Worm (Caenorhabditis elegans) whole organism, L4/young adult: ENCODE data around the gene dhps-1.

Experiments
- W03F9.2 ChIP-seq: fragments of 150-350 bp; optimal IDR thresholded peaks from 2 replicates; lab custom pipeline; 2014; ENCODE audit warnings: missing biosample characterization, missing genetic modification characterization
- dao-5 ChIP-seq: sonication (generic microtip); optimal IDR thresholded peaks from 2 replicates; lab custom pipeline; 2016; ENCODE audit warnings: missing genotype, missing genetic modification characterization, moderate library complexity, missing compliant biosample characterization
- him-1 ChIP-seq: sonication (generic microtip); optimal IDR thresholded peaks from 2 replicates; lab custom pipeline; 2016; ENCODE audit warnings: missing genotype, missing genetic modification reagents, missing genetic modification characterization, missing compliant biosample characterization

Gene dhps-1

DNA sequence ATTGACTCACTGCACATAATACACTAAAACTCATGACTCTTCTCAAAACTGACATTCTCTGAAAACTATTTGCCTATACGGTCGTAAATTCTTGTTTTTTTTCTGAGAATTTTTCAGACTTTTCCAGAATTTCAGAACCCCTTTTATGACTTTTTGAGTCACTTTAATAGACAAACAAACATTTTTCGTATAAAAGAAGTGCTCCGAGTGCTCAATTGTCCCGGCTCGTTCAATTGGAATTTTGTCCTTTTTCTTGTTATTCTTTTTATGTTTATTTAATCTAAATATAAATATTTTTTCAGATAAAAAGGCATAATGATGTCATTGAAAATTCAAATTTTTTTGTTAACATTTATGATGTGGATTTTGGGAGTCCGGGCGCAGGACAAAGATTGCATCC is 6.1 kb downstream of the dhps-1 start, which contains the start of gene Y17G7B.23:
TSS of gene Y17G7B.23 (plus strand) at position 301 of the 400 bp plus-strand sequence.
- TF ChIP-seq dao-5 (tag; lab: Kevin White, UChicago): no peak
- TF ChIP-seq him-1: no peak
- TF ChIP-seq W03F9.2 (tag; lab: Kevin White, UChicago): no peak

DNA sequence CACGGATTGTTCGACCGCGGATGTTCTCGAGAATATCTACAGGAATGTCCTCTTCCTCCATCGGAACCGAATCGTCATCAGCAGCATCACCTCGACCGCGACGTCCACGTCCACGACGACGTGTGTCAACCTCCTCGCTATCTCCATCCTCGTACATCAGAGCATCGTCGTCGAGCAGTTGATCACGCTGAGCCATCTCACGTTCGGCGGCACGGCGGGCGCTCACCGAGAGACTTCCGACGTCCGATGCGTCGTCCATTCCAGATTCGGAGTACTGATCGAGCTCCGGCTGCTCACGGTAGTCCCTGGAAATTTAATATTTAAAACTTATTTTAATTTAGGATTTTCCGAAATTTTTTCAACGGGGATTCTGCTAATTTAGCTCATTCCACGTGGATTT is 13.2 kb downstream of the dhps-1 start:
- TF ChIP-seq W03F9.2 (tag; lab: Kevin White, UChicago) (no peak), him-1 (no peak), dao-5 (tag; lab: Kevin White, UChicago) (no peak)

DNA sequence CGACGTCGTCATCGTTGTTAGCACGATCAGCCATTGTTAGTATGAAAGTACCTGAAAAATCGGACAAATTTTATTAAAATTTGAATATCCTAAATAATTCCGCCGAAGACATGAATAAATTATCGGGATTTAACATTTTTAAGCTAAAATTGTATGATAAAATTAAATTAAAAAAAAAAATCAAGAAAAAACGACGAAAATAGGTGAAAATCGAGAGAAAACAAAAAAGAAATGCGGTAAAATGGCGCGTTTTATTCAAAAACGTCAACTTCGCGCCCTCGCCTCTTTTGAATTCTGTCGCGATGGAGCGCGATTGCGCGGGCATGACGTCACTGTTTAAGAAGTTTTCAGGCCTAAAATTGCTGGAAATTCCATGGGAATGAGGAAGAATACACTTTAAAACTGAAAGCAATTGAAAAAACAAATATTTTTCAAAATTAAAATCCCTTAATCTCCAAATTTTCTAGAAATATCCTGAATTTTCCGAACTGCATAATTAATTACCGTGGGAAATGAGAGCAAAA is 13.8 kb downstream of the dhps-1 start, which contains the start of gene mcm-2:
TSS of gene mcm-2 (minus strand) at position 51 of the 524 bp plus-strand sequence.
- TF ChIP-seq W03F9.2 (tag; lab: Kevin White, UChicago) (peak; percentile 70), dao-5 (tag; lab: Kevin White, UChicago) (no peak), him-1 (no peak)

DNA sequence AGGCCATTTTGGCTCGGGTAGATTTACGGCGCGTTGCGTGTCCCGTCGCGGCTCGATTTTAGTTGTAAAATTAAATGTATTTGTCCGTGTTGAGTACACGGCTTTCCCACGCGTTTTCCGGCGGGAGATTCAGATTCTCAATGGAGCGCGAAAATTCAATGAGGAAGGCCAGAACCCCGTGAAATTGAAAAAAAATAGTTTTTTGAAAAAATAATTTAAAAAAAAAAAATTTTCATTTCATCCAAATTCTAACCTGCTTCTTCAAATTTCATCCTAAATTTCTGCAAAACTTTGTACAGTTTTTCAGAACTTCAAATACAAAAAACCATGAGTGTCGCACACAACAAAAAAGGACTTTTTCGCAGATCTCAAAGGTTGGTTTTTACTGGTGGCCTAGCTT is 16.0 kb downstream of the dhps-1 start, which contains the start of gene glb-29:
TSS of gene glb-29 (plus strand) at position 301 of the 400 bp plus-strand sequence.
- TF ChIP-seq W03F9.2 (tag; lab: Kevin White, UChicago) (no peak), him-1 (no peak), dao-5 (tag; lab: Kevin White, UChicago) (no peak)

DNA sequence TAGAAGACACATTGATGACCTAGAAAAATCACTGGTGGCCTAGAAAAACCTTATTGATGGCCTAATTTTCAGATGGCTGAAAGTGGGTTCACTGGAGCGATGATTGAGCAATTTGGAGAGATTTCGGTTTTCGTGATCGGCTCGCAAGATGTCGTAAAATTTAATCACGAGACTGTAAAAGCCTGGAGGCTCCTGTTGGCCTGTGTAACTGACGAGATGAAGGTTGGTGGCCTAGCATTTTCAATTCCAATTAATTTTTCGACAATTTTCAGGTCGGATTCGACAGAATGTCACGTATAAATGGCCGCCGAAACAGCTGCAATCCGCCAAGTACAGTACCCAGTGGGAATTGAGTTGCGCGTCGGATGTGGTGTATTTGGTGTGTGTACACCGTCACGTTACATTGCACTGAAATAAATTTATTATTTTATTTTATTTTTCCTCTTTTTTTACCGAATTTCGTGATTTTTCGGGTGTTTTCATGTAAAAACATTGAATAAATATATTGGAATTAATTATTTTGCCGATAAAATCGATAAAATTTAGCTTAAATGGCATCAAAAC is 30.6 kb downstream of the dhps-1 start, which contains the start of gene Y17G7B.12:
TSS of gene Y17G7B.12 (plus strand) at position 547 of the 564 bp plus-strand sequence.
- no peak for TF ChIP-seq dao-5 (tag; lab: Kevin White, UChicago)
- TF ChIP-seq him-1: no peak
- TF ChIP-seq W03F9.2 (tag; lab: Kevin White, UChicago): no peak

DNA sequence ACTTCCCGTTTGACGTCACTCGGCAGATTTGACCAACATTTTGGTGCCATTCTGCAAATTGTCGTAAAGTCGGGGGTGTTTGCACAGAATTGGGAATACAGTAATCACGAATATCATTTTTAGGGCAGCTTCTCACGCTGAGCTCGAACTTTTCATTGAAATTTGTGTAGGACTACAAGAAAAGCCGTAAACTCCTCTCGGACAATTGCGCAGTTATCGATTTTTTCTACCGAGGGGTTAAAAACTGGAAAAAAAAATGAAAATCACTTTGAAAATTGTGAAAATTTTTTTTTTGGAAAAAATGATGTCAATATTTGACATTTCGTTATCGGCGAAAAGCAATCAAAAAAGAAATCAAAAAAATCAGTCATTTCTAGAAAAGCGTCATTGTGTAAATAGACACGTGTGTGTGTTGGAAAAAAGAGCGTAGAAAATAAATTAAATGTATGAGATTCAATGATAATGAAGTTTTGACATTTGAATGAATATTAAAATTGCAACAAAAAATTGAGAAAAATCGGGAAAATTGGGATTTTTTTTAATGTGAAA is 35.0 kb downstream of the dhps-1 start, which contains the start of gene Y17G7B.8:
TSS of gene Y17G7B.8 (minus strand) at position 51 of the 549 bp plus-strand sequence.
- TF ChIP-seq W03F9.2 (tag; lab: Kevin White, UChicago) (no peak), him-1 (no peak), dao-5 (tag; lab: Kevin White, UChicago) (no peak)

DNA sequence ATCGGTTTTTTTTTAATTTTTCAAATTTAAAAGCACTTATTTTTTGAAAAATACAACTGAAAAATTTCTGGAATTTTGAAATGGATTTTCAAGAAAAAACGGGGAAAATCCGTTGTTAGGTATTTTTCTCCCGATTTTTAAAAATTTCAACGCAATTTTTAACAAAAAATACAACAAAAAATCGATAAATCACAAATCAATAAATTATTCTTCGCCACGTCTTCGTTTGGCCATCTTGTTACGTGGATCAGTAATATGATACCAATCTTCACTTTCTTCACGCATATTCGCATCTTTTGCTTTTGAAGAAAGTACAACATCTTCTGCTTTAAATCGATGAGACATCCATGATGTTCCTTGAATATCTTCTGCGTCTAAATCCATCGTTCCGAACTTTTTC is 35.9 kb downstream of the dhps-1 start:
- TF ChIP-seq dao-5 (tag; lab: Kevin White, UChicago): no peak
- no peak for TF ChIP-seq W03F9.2 (tag; lab: Kevin White, UChicago)
- no peak for TF ChIP-seq him-1

DNA sequence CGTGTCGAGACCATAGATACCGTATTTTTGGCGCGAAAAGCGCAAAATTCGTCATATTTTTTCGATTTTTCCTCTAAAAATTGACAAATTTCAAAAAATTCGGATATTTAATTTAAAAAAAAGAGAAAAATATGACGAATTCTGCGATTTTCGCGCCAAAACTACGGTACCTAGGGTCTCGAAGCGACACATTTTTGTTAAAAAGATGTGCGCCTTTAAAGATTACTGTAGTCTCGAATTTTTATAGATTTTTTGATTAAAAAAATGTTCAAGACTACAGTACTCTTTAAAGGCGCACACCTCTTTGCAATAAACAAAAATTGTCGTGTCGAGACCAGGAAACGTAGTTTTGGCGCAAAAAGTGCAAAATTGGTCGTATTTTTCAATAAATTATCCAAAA is 43.3 kb downstream of the dhps-1 start:
- TF ChIP-seq him-1: no peak
- TF ChIP-seq W03F9.2 (tag; lab: Kevin White, UChicago): no peak
- no peak for TF ChIP-seq dao-5 (tag; lab: Kevin White, UChicago)

DNA sequence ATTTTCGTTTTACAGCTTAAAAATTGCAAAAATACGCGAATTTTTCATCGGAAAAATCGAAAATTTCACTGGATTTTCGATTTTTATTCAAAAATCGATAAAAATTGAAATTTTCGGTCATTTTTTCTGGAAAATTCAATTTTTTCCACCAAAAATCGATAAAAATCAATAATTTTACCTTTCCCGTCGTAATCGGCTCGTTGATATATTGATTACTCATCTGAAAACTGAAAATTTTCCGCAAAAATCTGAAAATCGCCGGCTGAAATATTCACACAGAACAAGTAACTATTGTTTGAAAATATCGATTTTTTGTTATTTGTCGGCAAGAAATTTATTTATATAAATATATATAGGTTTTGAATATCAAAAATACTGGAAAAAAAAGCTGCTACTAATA is 43.7 kb downstream of the dhps-1 start, which contains the start of gene cyn-16:
TSS of gene cyn-16 (minus strand) at position 227 of the 400 bp plus-strand sequence.
- TF ChIP-seq W03F9.2 (tag; lab: Kevin White, UChicago): no peak
- TF ChIP-seq him-1: no peak
- TF ChIP-seq dao-5 (tag; lab: Kevin White, UChicago): no peak

DNA sequence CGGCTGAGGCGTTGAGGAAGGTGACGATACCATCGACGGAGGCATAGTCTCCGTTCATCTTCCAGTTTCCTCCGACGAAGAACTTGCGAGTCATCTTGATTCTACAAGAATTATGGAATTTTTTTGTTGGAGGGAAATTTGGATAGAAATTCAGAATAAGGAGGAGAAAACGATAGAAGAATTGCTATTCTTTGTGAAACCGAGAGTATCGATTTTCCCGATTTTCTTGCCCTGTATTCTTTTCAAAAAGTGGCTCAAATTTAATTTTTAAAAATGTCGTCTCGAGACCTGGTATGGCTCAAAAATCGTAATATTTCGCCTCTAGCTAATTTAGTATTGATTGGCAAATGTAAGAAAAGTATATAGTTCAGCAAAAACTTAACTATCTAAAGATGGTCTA is 46.2 kb downstream of the dhps-1 start, which contains the start of gene tpi-1:
TSS of gene tpi-1 (minus strand) at position 101 of the 400 bp plus-strand sequence.
- TF ChIP-seq W03F9.2 (tag; lab: Kevin White, UChicago) (no peak), dao-5 (tag; lab: Kevin White, UChicago) (no peak), him-1 (no peak)

DNA sequence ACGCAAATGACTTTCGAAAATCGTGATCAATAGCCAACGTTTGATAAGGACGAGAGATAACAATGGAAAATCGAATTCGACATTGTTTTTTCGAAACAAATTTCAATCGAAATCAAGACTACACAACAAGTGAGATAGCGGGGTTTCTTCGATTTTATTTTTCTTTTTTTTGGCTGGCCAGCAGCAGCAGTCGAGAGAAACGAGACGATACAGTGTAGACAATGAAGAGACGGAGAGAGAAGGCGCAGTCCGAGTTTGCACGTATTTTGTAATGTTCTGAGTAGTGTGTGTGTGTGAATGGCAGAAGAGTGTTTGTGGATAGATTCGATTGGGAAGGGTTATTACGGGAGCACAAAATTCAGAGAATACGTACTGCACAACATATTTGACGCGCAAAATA is 47.4 kb downstream of the dhps-1 start:
- TF ChIP-seq dao-5 (tag; lab: Kevin White, UChicago) (no peak), W03F9.2 (tag; lab: Kevin White, UChicago) (no peak), him-1 (no peak)

DNA sequence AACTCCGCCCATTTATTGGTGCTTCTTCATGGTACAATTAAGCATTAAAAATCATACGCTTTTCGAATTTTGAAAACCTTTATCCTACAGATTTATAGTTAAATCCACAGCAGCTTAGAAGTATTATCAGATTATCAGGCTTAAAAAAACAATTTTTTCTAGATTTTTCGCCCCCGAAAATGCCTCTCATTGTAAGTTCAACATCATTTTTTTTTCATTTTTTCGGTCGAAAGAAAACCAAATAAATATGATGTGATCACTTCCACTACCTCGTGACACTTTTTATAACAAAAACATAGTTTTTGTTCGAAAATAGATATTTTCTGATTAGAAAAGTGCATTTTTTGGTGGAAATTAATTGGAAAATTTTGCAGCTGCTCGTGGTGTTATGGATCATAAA is 48.3 kb downstream of the dhps-1 start:
- TF ChIP-seq dao-5 (tag; lab: Kevin White, UChicago) (no peak), him-1 (no peak), W03F9.2 (tag; lab: Kevin White, UChicago) (no peak)

DNA sequence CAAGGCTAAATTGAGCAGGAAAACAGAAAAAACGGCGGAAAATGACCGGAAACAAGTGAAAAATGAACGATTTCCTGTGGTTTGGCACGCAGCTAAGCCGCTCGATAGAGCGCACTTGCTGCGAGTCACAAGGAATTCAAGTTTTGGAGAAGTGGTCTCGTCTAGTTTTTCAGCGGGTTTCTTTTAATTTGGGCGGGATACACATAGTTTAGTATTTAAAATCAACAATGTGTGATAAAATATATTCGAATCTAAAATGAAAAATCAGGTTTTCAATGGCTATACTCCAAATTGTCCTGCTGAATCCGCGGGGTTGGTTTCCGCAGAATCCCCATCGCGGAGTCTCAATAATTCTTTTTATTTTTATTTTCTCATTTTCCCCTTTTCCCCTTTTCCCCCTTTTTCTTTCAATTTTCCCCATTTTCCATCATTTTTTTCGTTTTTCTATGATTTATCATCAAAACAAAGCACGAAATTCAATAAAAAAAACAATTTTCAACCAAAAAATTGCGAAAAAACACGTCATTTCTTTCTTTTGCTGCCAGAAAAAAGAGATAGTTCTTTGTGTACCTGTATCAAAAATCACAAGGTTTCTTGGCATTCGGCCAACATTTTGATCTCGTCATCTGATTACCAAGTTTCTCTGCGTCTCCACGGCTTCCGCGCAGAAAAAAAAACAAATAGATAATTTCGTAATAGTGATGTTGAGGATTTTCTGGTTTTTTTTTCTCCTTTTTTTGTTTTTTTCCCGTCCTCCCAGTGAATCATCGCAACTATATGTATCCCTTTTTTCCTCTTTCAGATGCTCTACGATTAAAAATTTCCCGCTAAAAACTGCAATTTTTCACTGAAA is 49.5 kb downstream of the dhps-1 start, which contains the start of gene ippk-1:
TSS of gene ippk-1 (plus strand) at position 803 of the 853 bp plus-strand sequence.
- TF ChIP-seq W03F9.2 (tag; lab: Kevin White, UChicago) (peak; percentile 16), dao-5 (tag; lab: Kevin White, UChicago) (no peak)
